Worm (Caenorhabditis elegans) whole organism, early embryonic: ENCODE results near the gene R07E4.5.

Experiments used
- F13C5.2 ChIP-seq: sonication (generic microtip); optimal IDR thresholded peaks from 2 replicates; lab custom pipeline; 2017; ENCODE audit warnings: mild to moderate bottlenecking, missing genetic modification characterization, inconsistent platforms, missing compliant biosample characterization
- ama-1 ChIP-seq: fragments of 150-350 bp; optimal IDR thresholded peaks from 2 replicates; lab custom pipeline; 2014
- ceh-36 ChIP-seq: sonication (generic microtip); optimal IDR thresholded peaks from 2 replicates; lab custom pipeline; 2016; ENCODE audit warnings: missing genetic modification characterization, inconsistent platforms, missing compliant biosample characterization
- ets-7 ChIP-seq: sonication (generic microtip); optimal IDR thresholded peaks from 2 replicates; lab custom pipeline; 2016; ENCODE audit warnings: missing genotype, missing genetic modification characterization, missing compliant biosample characterization
- flt-1 ChIP-seq: fragments of 200-800 bp; sonication (Bioruptor generic); IDR thresholded peaks from 2 replicates; pipeline ENCODE4 v1.3.6; 2022; ENCODE audit warnings: missing genetic modification characterization, missing compliant biosample characterization
- hmbx-1 ChIP-seq: sonication (generic microtip); optimal IDR thresholded peaks from 2 replicates; lab custom pipeline; 2016; ENCODE audit warnings: mild to moderate bottlenecking, missing genetic modification characterization, missing compliant biosample characterization
- hnd-1 ChIP-seq: sonication (generic microtip); optimal IDR thresholded peaks from 2 replicates; lab custom pipeline; 2016; ENCODE audit warnings: missing genetic modification characterization, missing compliant biosample characterization
- pes-1 ChIP-seq: fragments of 200-800 bp; sonication (Bioruptor generic); IDR thresholded peaks from 2 replicates; pipeline ENCODE4 v1.3.6; 2022; ENCODE audit warnings: missing genetic modification reagents, missing genetic modification characterization, missing compliant biosample characterization
- sea-1 ChIP-seq: fragments of 200-800 bp; sonication (Bioruptor generic); conservative IDR thresholded peaks from 2 replicates; pipeline ENCODE4 v1.3.6; 2022; ENCODE audit warnings: missing genetic modification characterization, missing compliant biosample characterization
- tra-4 ChIP-seq: sonication (generic microtip); optimal IDR thresholded peaks from 2 replicates; lab custom pipeline; 2017; ENCODE audit warnings: missing genetic modification characterization, missing compliant biosample characterization

ce11 chrX:5994004-5994403, 41.0 kb upstream of the R07E4.5 start:
- TF ChIP-seq pes-1 (GFP tag; lab: Robert Waterston, UW) (no peak), flt-1 (GFP tag; lab: Robert Waterston, UW) (no peak), tra-4 (tag; lab: Kevin White, UChicago) (no peak), ama-1 (lab: Kevin White, UChicago) (no peak), ets-7 (no peak), ceh-36 (tag; lab: Kevin White, UChicago) (no peak), hnd-1 (tag; lab: Kevin White, UChicago) (no peak), F13C5.2 (no peak), hmbx-1 (no peak), sea-1 (GFP tag; lab: Robert Waterston, UW) (no peak)
